Fruit fly (Drosophila melanogaster) whole organism, embryonic: ENCODE measurements around the gene CG7362.

Experiments
- Atf-2 ChIP-seq: fragments of 200-800 bp; sonication (Bioruptor generic); optimal IDR thresholded peaks from 2 replicates; lab custom pipeline; 2016; ENCODE audit warnings: missing biosample characterization, missing genetic modification characterization
- CG1024 ChIP-seq: fragments of 200-800 bp; sonication (Bioruptor generic); IDR thresholded peaks from 2 replicates; pipeline ENCODE4 v1.3.6; 2022; ENCODE audit warnings: missing biosample characterization, missing genetic modification characterization
- CG1603 ChIP-seq: fragments of 200-800 bp; sonication (Bioruptor generic); optimal IDR thresholded peaks from 2 replicates; lab custom pipeline; 2019; ENCODE audit warnings: missing biosample characterization, mild to moderate bottlenecking, missing genetic modification characterization, moderate library complexity
- CG17361 ChIP-seq: fragments of 200-800 bp; sonication (Bioruptor generic); IDR thresholded peaks from 3 replicates; pipeline ENCODE4 v1.3.6; 2022; ENCODE audit warnings: missing biosample characterization, missing genetic modification characterization
- CG2120 ChIP-seq: fragments of 200-800 bp; sonication (Bioruptor generic); optimal IDR thresholded peaks from 3 replicates; lab custom pipeline; 2016; ENCODE audit warnings: missing biosample characterization, missing genetic modification characterization
- CG2129 ChIP-seq: fragments of 200-800 bp; sonication (Bioruptor generic); IDR thresholded peaks from 2 replicates; pipeline ENCODE4 v1.3.6; 2022; ENCODE audit warnings: missing biosample characterization, missing genetic modification characterization; ENCODE audit not compliant: partially characterized antibody
- CG2712 ChIP-seq: fragments of 200-800 bp; optimal IDR thresholded peaks from 3 replicates; lab custom pipeline; 2019; ENCODE audit warnings: missing biosample characterization, mild to moderate bottlenecking, missing genetic modification characterization, moderate library complexity
- CG2875 ChIP-seq: fragments of 200-800 bp; sonication (Bioruptor generic); optimal IDR thresholded peaks from 2 replicates; lab custom pipeline; 2017; ENCODE audit warnings: missing biosample characterization, mild to moderate bottlenecking, missing genetic modification characterization, missing genetic modification reagents
- CG3726 ChIP-seq: fragments of 200-800 bp; sonication (Bioruptor generic); IDR thresholded peaks from 3 replicates; pipeline ENCODE4, ENCODE4 v1.3.6; 2022; ENCODE audit warnings: missing biosample characterization, missing genetic modification characterization
- CG5245 ChIP-seq: fragments of 200-800 bp; sonication (Bioruptor generic); optimal IDR thresholded peaks from 3 replicates; lab custom pipeline; 2016; ENCODE audit warnings: missing biosample characterization, missing genetic modification characterization
- CG6689 ChIP-seq: fragments of 200-800 bp; sonication (Bioruptor generic); IDR thresholded peaks from 2 replicates; pipeline ENCODE4 v1.3.6; 2022; ENCODE audit warnings: missing biosample characterization, missing genetic modification characterization
- CG6854 ChIP-seq: fragments of 200-800 bp; sonication (Bioruptor generic); optimal IDR thresholded peaks from 3 replicates; lab custom pipeline; 2017; ENCODE audit warnings: missing biosample characterization, mild to moderate bottlenecking, missing genetic modification characterization
- CG7372 ChIP-seq: fragments of 200-800 bp; sonication (Bioruptor generic); IDR thresholded peaks from 2 replicates; pipeline ENCODE4 v1.3.6; 2022; ENCODE audit warnings: missing biosample characterization, missing genetic modification characterization
- CG7928 ChIP-seq: fragments of 200-800 bp; sonication (Bioruptor generic); optimal IDR thresholded peaks from 2 replicates; lab custom pipeline; 2017; ENCODE audit warnings: missing biosample characterization, mild to moderate bottlenecking, missing genetic modification characterization
- CG8089 ChIP-seq: fragments of 200-800 bp; sonication (Bioruptor generic); optimal IDR thresholded peaks from 3 replicates; lab custom pipeline; 2016; ENCODE audit warnings: missing biosample characterization, missing genetic modification characterization
- CG9932 ChIP-seq: fragments of 200-800 bp; sonication (Bioruptor generic); IDR thresholded peaks from 2 replicates; pipeline ENCODE4 v1.3.6; 2022; ENCODE audit warnings: missing biosample characterization, missing genetic modification characterization
- Chrac-16 ChIP-seq: fragments of 200-800 bp; sonication (Bioruptor generic); optimal IDR thresholded peaks from 3 replicates; lab custom pipeline; 2016; ENCODE audit warnings: missing biosample characterization, missing genetic modification characterization
- CrebB ChIP-seq: fragments of 200-800 bp; sonication (Bioruptor generic); optimal IDR thresholded peaks from 3 replicates; lab custom pipeline; 2018; ENCODE audit warnings: missing biosample characterization, mild to moderate bottlenecking, missing genetic modification characterization
- Deaf1 ChIP-seq: fragments of 200-800 bp; optimal IDR thresholded peaks from 3 replicates; lab custom pipeline; 2019; ENCODE audit warnings: missing biosample characterization, mild to moderate bottlenecking, missing genetic modification characterization, moderate library complexity
- ERR ChIP-seq: fragments of 200-800 bp; sonication (Bioruptor generic); optimal IDR thresholded peaks from 2 replicates; lab custom pipeline; 2016; ENCODE audit warnings: missing biosample characterization, missing genetic modification characterization
- HmgD ChIP-seq: fragments of 200-800 bp; sonication (Bioruptor generic); optimal IDR thresholded peaks from 3 replicates; lab custom pipeline; 2016; ENCODE audit warnings: missing biosample characterization, missing genetic modification characterization
- Lpt ChIP-seq: fragments of >200 bp; optimal IDR thresholded peaks from 2 replicates; lab custom pipeline; 2018; ENCODE audit warnings: missing biosample characterization, missing genetic modification characterization
- Mes4 ChIP-seq: fragments of 200-800 bp; sonication (Bioruptor generic); optimal IDR thresholded peaks from 2 replicates; lab custom pipeline; 2016; ENCODE audit warnings: missing biosample characterization, missing genetic modification characterization
- Myb ChIP-seq: fragments of 200-800 bp; sonication (Bioruptor generic); optimal IDR thresholded peaks from 2 replicates; lab custom pipeline; 2016; ENCODE audit warnings: missing biosample characterization, missing genetic modification characterization
- Spps ChIP-seq: fragments of 200-800 bp; sonication (Bioruptor generic); optimal IDR thresholded peaks from 2 replicates; lab custom pipeline; 2018; ENCODE audit warnings: missing biosample characterization, mild to moderate bottlenecking, missing genetic modification characterization
- YL-1 ChIP-seq: fragments of 200-800 bp; sonication (Bioruptor generic); optimal IDR thresholded peaks from 3 replicates; lab custom pipeline; 2017; ENCODE audit warnings: missing biosample characterization, mild to moderate bottlenecking, missing genetic modification characterization
- ab ChIP-seq: fragments of 200-800 bp; sonication (Bioruptor generic); optimal IDR thresholded peaks from 2 replicates; lab custom pipeline; 2016; ENCODE audit warnings: missing biosample characterization, missing genetic modification characterization
- ash1 ChIP-seq: fragments of 200-800 bp; sonication (Bioruptor generic); optimal IDR thresholded peaks from 2 replicates; lab custom pipeline; 2018; ENCODE audit warnings: missing biosample characterization, mild to moderate bottlenecking, missing genetic modification characterization
- ato ChIP-seq: fragments of 200-800 bp; sonication (Bioruptor generic); IDR thresholded peaks from 2 replicates; pipeline ENCODE4 v1.3.6; 2022; ENCODE audit warnings: missing biosample characterization, missing genetic modification characterization; ENCODE audit not compliant: partially characterized antibody
- bbx ChIP-seq: fragments of 200-800 bp; sonication (Bioruptor generic); IDR thresholded peaks from 2 replicates; pipeline ENCODE4 v1.3.6; 2022; ENCODE audit warnings: missing biosample characterization, missing genetic modification characterization; ENCODE audit not compliant: partially characterized antibody
- bowl ChIP-seq: fragments of 200-800 bp; sonication (Bioruptor generic); IDR thresholded peaks from 2 replicates; pipeline ENCODE4 v1.3.6; 2022; ENCODE audit warnings: missing biosample characterization, missing genetic modification characterization
- corto ChIP-seq: fragments of 200-800 bp; sonication (Bioruptor generic); optimal IDR thresholded peaks from 2 replicates; lab custom pipeline; 2016; ENCODE audit warnings: missing biosample characterization, mild to moderate bottlenecking, missing genetic modification characterization, moderate library complexity
- crc ChIP-seq: fragments of 200-800 bp; sonication (Bioruptor generic); optimal IDR thresholded peaks from 2 replicates; lab custom pipeline; 2016; ENCODE audit warnings: missing biosample characterization, missing genetic modification characterization
- crp ChIP-seq, 2 experiments: fragments of 200-800 bp; sonication (Bioruptor generic); optimal IDR thresholded peaks; 2 replicates in 1 of 2; 3 replicates in 1 of 2; lab custom pipeline; 2017; ENCODE audit warnings: missing biosample characterization in 2 of 2, missing genetic modification characterization in 2 of 2, mild to moderate bottlenecking in 1 of 2, moderate library complexity in 1 of 2
- disco-r ChIP-seq: fragments of 200-800 bp; sonication (Bioruptor generic); optimal IDR thresholded peaks from 2 replicates; lab custom pipeline; 2016; ENCODE audit warnings: missing biosample characterization, missing genetic modification characterization
- dm ChIP-seq: fragments of 200-800 bp; sonication (Bioruptor generic); optimal IDR thresholded peaks from 3 replicates; lab custom pipeline; 2016; ENCODE audit warnings: missing biosample characterization, missing genetic modification characterization
- ems ChIP-seq: fragments of 200-800 bp; sonication (Bioruptor generic); optimal IDR thresholded peaks from 3 replicates; lab custom pipeline; 2016; ENCODE audit warnings: missing biosample characterization, missing genetic modification characterization
- eve ChIP-seq, 2 experiments: fragments of >200 bp; optimal IDR thresholded peaks; 2 replicates each; lab custom pipeline; 2017; ENCODE audit warnings: missing biosample characterization in 2 of 2, missing genetic modification characterization in 2 of 2
- gfzf ChIP-seq: fragments of 200-800 bp; sonication (Bioruptor generic); optimal IDR thresholded peaks from 2 replicates; lab custom pipeline; 2016; ENCODE audit warnings: missing biosample characterization, mild to moderate bottlenecking, missing genetic modification characterization, moderate library complexity
- grau ChIP-seq: fragments of 200-800 bp; optimal IDR thresholded peaks from 3 replicates; lab custom pipeline; 2019; ENCODE audit warnings: missing biosample characterization, mild to moderate bottlenecking, missing genetic modification characterization, moderate library complexity
- ken ChIP-seq: fragments of 200-800 bp; sonication (Bioruptor generic); IDR thresholded peaks from 3 replicates; pipeline ENCODE4 v1.3.6; 2022; ENCODE audit warnings: missing biosample characterization, missing genetic modification characterization
- mam ChIP-seq: fragments of 200-800 bp; sonication (Bioruptor generic); optimal IDR thresholded peaks from 3 replicates; lab custom pipeline; 2016; ENCODE audit warnings: missing biosample characterization, missing genetic modification characterization
- org-1 ChIP-seq: fragments of 200-800 bp; sonication (Bioruptor generic); optimal IDR thresholded peaks from 2 replicates; lab custom pipeline; 2017; ENCODE audit warnings: missing biosample characterization, missing genetic modification characterization
- pum ChIP-seq: fragments of 200-800 bp; sonication (Bioruptor generic); optimal IDR thresholded peaks from 2 replicates; lab custom pipeline; 2016; ENCODE audit warnings: missing biosample characterization, missing genetic modification characterization
- run ChIP-seq: fragments of 200-800 bp; sonication (Bioruptor generic); optimal IDR thresholded peaks from 3 replicates; lab custom pipeline; 2018; ENCODE audit warnings: missing biosample characterization, mild to moderate bottlenecking, missing genetic modification characterization
- shn ChIP-seq: fragments of 200-800 bp; sonication (Bioruptor generic); optimal IDR thresholded peaks from 3 replicates; lab custom pipeline; 2016; ENCODE audit warnings: missing biosample characterization, missing genetic modification characterization
- sna ChIP-seq: fragments of 200-800 bp; sonication (Bioruptor generic); IDR thresholded peaks from 2 replicates; pipeline ENCODE4 v1.3.6; 2022; ENCODE audit warnings: missing biosample characterization, missing genetic modification characterization; ENCODE audit not compliant: partially characterized antibody
- trh ChIP-seq: fragments of 200-800 bp; sonication (Bioruptor generic); optimal IDR thresholded peaks from 2 replicates; lab custom pipeline; 2016; ENCODE audit warnings: missing biosample characterization, missing genetic modification characterization
- tx ChIP-seq: fragments of 200-800 bp; sonication (Bioruptor generic); optimal IDR thresholded peaks from 2 replicates; lab custom pipeline; 2016; ENCODE audit warnings: missing biosample characterization, missing genetic modification characterization
- zfh1 ChIP-seq: fragments of 200-800 bp; sonication (Bioruptor generic); IDR thresholded peaks from 3 replicates; pipeline ENCODE4 v1.3.6; 2022; ENCODE audit warnings: missing biosample characterization, missing genetic modification characterization
- zfh2 ChIP-seq: fragments of 200-800 bp; sonication (Bioruptor generic); optimal IDR thresholded peaks from 2 replicates; lab custom pipeline; 2016; ENCODE audit warnings: missing biosample characterization, missing genetic modification characterization

CG7362 gene

dm6 chr3R:14714904-14715588 lies 39.2 kb downstream of the CG7362 start (continued):
- TF ChIP-seq ash1 (GFP tag; lab: Kevin White, UChicago) (no peak), Mes4 (GFP tag; lab: Kevin White, UChicago) (peak; percentile 41), CG7928 (no peak), CG2875 (GFP tag; lab: Kevin White, UChicago) (peak; percentile 33), Deaf1 (tag; lab: Kevin White, UChicago) (no peak), run (peak; percentile 15), CG8089 (GFP tag; lab: Kevin White, UChicago) (peak; percentile 27), Atf-2 (GFP tag; lab: Kevin White, UChicago) (peak; percentile 43), CG17361 (GFP tag; lab: Robert Waterston, UW) (peak; percentile 3; the same call in 1 of the 3 replicates), crc (no peak), ken (0 out of 3 replicates have a peak, but pooled peaks have one; percentile 34), CG2129 (GFP tag; lab: Robert Waterston, UW) (no peak), dm (GFP tag; lab: Kevin White, UChicago) (no peak), tx (GFP tag; lab: Kevin White, UChicago) (no peak), gfzf (no peak), crp (GFP tag; optimal IDR thresholded peaks at IDR 0.05; lab: Kevin White, UChicago) (no peak), HmgD (GFP tag; lab: Kevin White, UChicago) (no peak), CG9932 (GFP tag; lab: Robert Waterston, UW) (no peak), CG7372 (GFP tag; lab: Robert Waterston, UW) (no peak), org-1 (no peak), CG1024 (GFP tag; lab: Robert Waterston, UW) (no peak), zfh1 (peak; percentile 52; the same call in 1 of the 3 replicates), ems (GFP tag; lab: Kevin White, UChicago) (no peak), ato (no peak), trh (GFP tag; lab: Kevin White, UChicago) (no peak), grau (tag; lab: Kevin White, UChicago) (peak; percentile 54), Spps (peak; percentile 60), mam (GFP tag; lab: Kevin White, UChicago) (no peak), CG3726 (GFP tag; lab: Robert Waterston, UW) (0 out of 3 replicates have a peak, but pooled peaks have one; percentile 49), corto (GFP tag; lab: Kevin White, UChicago) (no peak), CG1603 (tag; lab: Kevin White, UChicago) (peak; percentile 77), CG5245 (GFP tag; lab: Kevin White, UChicago) (no peak), CG2712 (tag; lab: Kevin White, UChicago) (peak; percentile 61), ERR (no peak), zfh2 (GFP tag; lab: Kevin White, UChicago) (no peak), CG6689 (peak; percentile 48), YL-1 (GFP tag; lab: Kevin White, UChicago) (no peak), disco-r (GFP tag; lab: Kevin White, UChicago) (no peak), pum (GFP tag; lab: Kevin White, UChicago) (peak; percentile 26), CG6854 (GFP tag; lab: Kevin White, UChicago) (no peak), CG2120 (GFP tag; lab: Kevin White, UChicago) (no peak), bowl (no peak), ab (no peak), Myb (GFP tag; lab: Kevin White, UChicago) (no peak), Lpt (GFP tag; lab: Kevin White, UChicago) (no peak), sna (GFP tag; lab: Robert Waterston, UW) (no peak), Chrac-16 (GFP tag; lab: Kevin White, UChicago) (no peak), eve (GFP tag; optimal IDR thresholded peaks at IDR 0.05; lab: Kevin White, UChicago) (peak in 1 of 2 experiments; percentile 78), shn (peak; percentile 19), CrebB (tag; lab: Kevin White, UChicago) (no peak), bbx (no peak)
